Worm (Caenorhabditis elegans) whole organism, early embryonic: ENCODE data around the gene C15B12.4.

Source experiments
- B0310.2 ChIP-seq: sonication (generic microtip); optimal IDR thresholded peaks from 2 replicates; lab custom pipeline; 2016; ENCODE audit warnings: mild to moderate bottlenecking, missing genetic modification characterization, missing compliant biosample characterization
- F13C5.2 ChIP-seq: sonication (generic microtip); optimal IDR thresholded peaks from 2 replicates; lab custom pipeline; 2017; ENCODE audit warnings: mild to moderate bottlenecking, missing genetic modification characterization, inconsistent platforms, missing compliant biosample characterization
- aly-1 ChIP-seq: sonication (generic microtip); optimal IDR thresholded peaks from 2 replicates; lab custom pipeline; 2016; ENCODE audit warnings: missing genetic modification characterization, missing compliant biosample characterization
- ama-1 ChIP-seq: fragments of 150-350 bp; optimal IDR thresholded peaks from 2 replicates; lab custom pipeline; 2014
- ceh-13 ChIP-seq: fragments of 200-800 bp; sonication (Bioruptor generic); optimal IDR thresholded peaks from 2 replicates; lab custom pipeline; 2018; ENCODE audit warnings: mild to moderate bottlenecking, missing genetic modification characterization, missing compliant biosample characterization
- ceh-36 ChIP-seq: sonication (generic microtip); optimal IDR thresholded peaks from 2 replicates; lab custom pipeline; 2016; ENCODE audit warnings: missing genetic modification characterization, inconsistent platforms, missing compliant biosample characterization
- ets-7 ChIP-seq: sonication (generic microtip); optimal IDR thresholded peaks from 2 replicates; lab custom pipeline; 2016; ENCODE audit warnings: missing genotype, missing genetic modification characterization, missing compliant biosample characterization
- flt-1 ChIP-seq: fragments of 200-800 bp; sonication (Bioruptor generic); IDR thresholded peaks from 2 replicates; pipeline ENCODE4 v1.3.6; 2022; ENCODE audit warnings: missing genetic modification characterization, missing compliant biosample characterization
- hmbx-1 ChIP-seq: sonication (generic microtip); optimal IDR thresholded peaks from 2 replicates; lab custom pipeline; 2016; ENCODE audit warnings: mild to moderate bottlenecking, missing genetic modification characterization, missing compliant biosample characterization
- hmg-4 ChIP-seq: fragments of 200-800 bp; sonication (Bioruptor generic); optimal IDR thresholded peaks from 2 replicates; lab custom pipeline; 2018; ENCODE audit warnings: mild to moderate bottlenecking, missing genetic modification characterization, missing compliant biosample characterization
- hnd-1 ChIP-seq: sonication (generic microtip); optimal IDR thresholded peaks from 2 replicates; lab custom pipeline; 2016; ENCODE audit warnings: missing genetic modification characterization, missing compliant biosample characterization
- pes-1 ChIP-seq: fragments of 200-800 bp; sonication (Bioruptor generic); IDR thresholded peaks from 2 replicates; pipeline ENCODE4 v1.3.6; 2022; ENCODE audit warnings: missing genetic modification reagents, missing genetic modification characterization, missing compliant biosample characterization
- scrt-1 ChIP-seq: fragments of 200-800 bp; sonication (Bioruptor generic); IDR thresholded peaks from 2 replicates; pipeline ENCODE4 v1.3.6; 2022; ENCODE audit warnings: missing genetic modification characterization, missing compliant biosample characterization
- sea-1 ChIP-seq: fragments of 200-800 bp; sonication (Bioruptor generic); conservative IDR thresholded peaks from 2 replicates; pipeline ENCODE4 v1.3.6; 2022; ENCODE audit warnings: missing genetic modification characterization, missing compliant biosample characterization
- tbx-11 ChIP-seq: fragments of 200-800 bp; sonication (Bioruptor generic); IDR thresholded peaks from 2 replicates; pipeline ENCODE4 v1.3.6; 2022; ENCODE audit warnings: missing genetic modification characterization, missing compliant biosample characterization
- tbx-37 ChIP-seq: fragments of 200-800 bp; sonication (Bioruptor generic); conservative IDR thresholded peaks from 2 replicates; pipeline ENCODE4 v1.3.6; 2022; ENCODE audit warnings: missing genetic modification reagents, missing genetic modification characterization, missing compliant biosample characterization
- tra-4 ChIP-seq: sonication (generic microtip); optimal IDR thresholded peaks from 2 replicates; lab custom pipeline; 2017; ENCODE audit warnings: missing genetic modification characterization, missing compliant biosample characterization

C15B12.4 gene

ce11 chrX:6430510-6430909 is 43.0 kb downstream of the C15B12.4 start, which contains the start of gene ctsa-2:
TSS of gene ctsa-2 (minus strand) at chrX:6430610.
- TF ChIP-seq F13C5.2, result no peak
- no peak for TF ChIP-seq pes-1 (GFP tag; lab: Robert Waterston, UW)
- TF ChIP-seq hmbx-1 (tag; lab: Kevin White, UChicago), result no peak
- TF ChIP-seq hnd-1 (tag; lab: Kevin White, UChicago), result no peak
- no peak for TF ChIP-seq B0310.2
- no peak for TF ChIP-seq tra-4 (tag; lab: Kevin White, UChicago)
- no peak for TF ChIP-seq aly-1
- no peak for TF ChIP-seq tbx-11 (GFP tag; lab: Robert Waterston, UW)

ce11 chrX:6429552-6429951 is 44.0 kb downstream of the C15B12.4 start:
- TF ChIP-seq ceh-36 (no peak), flt-1 (GFP tag; lab: Robert Waterston, UW) (no peak), ets-7 (tag; lab: Kevin White, UChicago) (no peak), aly-1 (no peak), ceh-13 (no peak), tra-4 (tag; lab: Kevin White, UChicago) (no peak), ama-1 (no peak)

ce11 chrX:6427147-6427546 is 46.4 kb downstream of the C15B12.4 start:
- TF ChIP-seq B0310.2 (no peak), tra-4 (tag; lab: Kevin White, UChicago) (no peak), aly-1 (no peak), scrt-1 (no peak), tbx-11 (GFP tag; lab: Robert Waterston, UW) (no peak), pes-1 (GFP tag; lab: Robert Waterston, UW) (no peak), hnd-1 (tag; lab: Kevin White, UChicago) (no peak), ceh-13 (no peak), ceh-36 (no peak), flt-1 (GFP tag; lab: Robert Waterston, UW) (no peak), ama-1 (no peak), hmg-4 (GFP tag; lab: Kevin White, UChicago) (no peak), ets-7 (tag; lab: Kevin White, UChicago) (no peak), tbx-37 (GFP tag; lab: Robert Waterston, UW) (no peak), sea-1 (GFP tag; lab: Robert Waterston, UW) (no peak), F13C5.2 (no peak)

ce11 chrX:6420681-6421080 is 52.9 kb downstream of the C15B12.4 start, which contains the start of gene K10C2.12:
TSS of gene K10C2.12 (minus strand) at chrX:6420781.
- TF ChIP-seq hnd-1 (tag; lab: Kevin White, UChicago) (no peak), hmbx-1 (tag; lab: Kevin White, UChicago) (no peak), tra-4 (tag; lab: Kevin White, UChicago) (no peak), tbx-11 (GFP tag; lab: Robert Waterston, UW) (no peak), B0310.2 (no peak), ama-1 (no peak), F13C5.2 (no peak), sea-1 (GFP tag; lab: Robert Waterston, UW) (no peak), hmg-4 (GFP tag; lab: Kevin White, UChicago) (no peak), tbx-37 (GFP tag; lab: Robert Waterston, UW) (no peak), ets-7 (tag; lab: Kevin White, UChicago) (no peak), aly-1 (no peak), pes-1 (GFP tag; lab: Robert Waterston, UW) (no peak)
